Fruit fly (Drosophila melanogaster): ENCODE results near the gene CG31301.
A peak's percentile ranks its signal among the peaks of the same experiment; 100 is the strongest.

CG31301 gene

DNA sequence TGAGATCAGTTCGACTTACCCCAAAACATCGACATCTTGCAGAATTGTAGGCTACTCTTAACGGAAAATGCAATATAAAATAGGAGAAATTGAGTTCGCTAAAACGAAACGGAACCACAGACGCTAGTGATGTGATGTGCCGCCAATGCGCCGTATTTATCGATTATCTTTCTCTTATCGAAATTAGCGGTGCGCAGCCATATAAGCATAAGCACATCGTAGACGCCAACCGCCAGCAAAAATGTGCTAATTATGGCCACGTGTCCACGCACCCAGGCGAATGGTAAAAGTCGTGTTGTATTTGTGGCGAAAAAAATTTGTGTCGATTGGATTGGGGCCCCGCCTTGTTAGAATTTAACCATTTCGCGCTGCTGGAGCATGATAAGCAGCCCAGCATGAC, 13.0 kb upstream of the CG31301 start, which contains the start of the genes Fkbp39 and Cyfip (continued):
- peak; percentile 7 for TF ChIP-seq CG7556 (GFP tag; optimal IDR thresholded peaks at IDR 0.05)
- no peak for TF ChIP-seq CG1832 (GFP tag; optimal IDR thresholded peaks at IDR 0.05)
- TF ChIP-seq CG8478 (optimal IDR thresholded peaks at IDR 0.05) = no peak
- no peak for TF ChIP-seq ara (GFP tag; IDR thresholded peaks at IDR 0.05)
- TF ChIP-seq CG12299 (tag; optimal IDR thresholded peaks at IDR 0.05) = no peak
- TF ChIP-seq CG16779 (GFP tag; IDR thresholded peaks at IDR 0.05) = no peak
- no peak for TF ChIP-seq CG9215 (GFP tag; IDR thresholded peaks at IDR 0.05)
- TF ChIP-seq CG4328 (GFP tag; optimal IDR thresholded peaks at IDR 0.05) = no peak
- no peak for TF ChIP-seq CG10209 (GFP tag; optimal IDR thresholded peaks at IDR 0.05)
- no peak for TF ChIP-seq CG33557 (GFP tag; optimal IDR thresholded peaks at IDR 0.05)
- no peak for TF ChIP-seq hth (optimal IDR thresholded peaks at IDR 0.05)
- TF ChIP-seq her (GFP tag; optimal IDR thresholded peaks at IDR 0.05) = peak; percentile 71
- no peak for TF ChIP-seq fd3F (GFP tag; optimal IDR thresholded peaks at IDR 0.05)
- peak; percentile 80 for TF ChIP-seq HLH4C (GFP tag; IDR thresholded peaks at IDR 0.05; ENCODE audit: partially characterized antibody)
- no peak for TF ChIP-seq BtbVII (GFP tag; optimal IDR thresholded peaks at IDR 0.05)
- TF ChIP-seq HHEX (GFP tag; optimal IDR thresholded peaks at IDR 0.05) = no peak
- TF ChIP-seq Hey (tag; optimal IDR thresholded peaks at IDR 0.05) = no peak
- peak; percentile 34 for TF ChIP-seq CTCF (GFP tag; optimal IDR thresholded peaks at IDR 0.05)
- no peak for TF ChIP-seq Lim3 (GFP tag; IDR thresholded peaks at IDR 0.05)
- TF ChIP-seq CG7963 (GFP tag; IDR thresholded peaks at IDR 0.05; ENCODE audit: partially characterized antibody) = peak; percentile 59; the same call in 2 of the 3 replicates
- TF ChIP-seq CG1603 (tag; optimal IDR thresholded peaks at IDR 0.05) = peak; percentile 93
- peak; percentile 96 for TF ChIP-seq ewg (GFP tag; optimal IDR thresholded peaks at IDR 0.05)
- TF ChIP-seq BEAF-32 (GFP tag; optimal IDR thresholded peaks at IDR 0.05) = peak; percentile 82
- no peak for TF ChIP-seq Nf-YC (tag; optimal IDR thresholded peaks at IDR 0.05)
- TF ChIP-seq B-H1 (GFP tag; IDR thresholded peaks at IDR 0.05) = no peak
- TF ChIP-seq Poxn (GFP tag; IDR thresholded peaks at IDR 0.05) = no peak
- no peak for TF ChIP-seq Hand (GFP tag; optimal IDR thresholded peaks at IDR 0.05)
- no peak for TF ChIP-seq so (GFP tag; IDR thresholded peaks at IDR 0.05)
- TF ChIP-seq ken (GFP tag; IDR thresholded peaks at IDR 0.05) = peak; percentile 66; the same call in 2 of the 3 replicates
- TF ChIP-seq CG2202 (tag; optimal IDR thresholded peaks at IDR 0.05) = peak; percentile 18
- TF ChIP-seq CG17328 (GFP tag; IDR thresholded peaks at IDR 0.05) = peak; percentile 24; the same call in 1 of the 2 replicates
- TF ChIP-seq chm (GFP tag; IDR thresholded peaks at IDR 0.05) = no peak
- TF ChIP-seq CG15073 (GFP tag; optimal IDR thresholded peaks at IDR 0.05) = no peak
- TF ChIP-seq wdn (GFP tag; IDR thresholded peaks at IDR 0.05) = no peak
- TF ChIP-seq nau (GFP tag; optimal IDR thresholded peaks at IDR 0.05) = no peak
- peak; percentile 39; the same call in 1 of the 2 replicates for TF ChIP-seq nerfin-2 (GFP tag; IDR thresholded peaks at IDR 0.05; ENCODE audit: partially characterized antibody)
- no peak for TF ChIP-seq ab (GFP tag; optimal IDR thresholded peaks at IDR 0.05)
- TF ChIP-seq Mes4 (GFP tag; optimal IDR thresholded peaks at IDR 0.05) = peak; percentile 52
- TF ChIP-seq p53 (GFP tag; optimal IDR thresholded peaks at IDR 0.05) = peak; percentile 62
- TF ChIP-seq CG12155 (GFP tag; optimal IDR thresholded peaks at IDR 0.05) = peak; percentile 55
- TF ChIP-seq CG31224 (GFP tag; IDR thresholded peaks at IDR 0.05) = no peak
- TF ChIP-seq eyg (GFP tag; optimal IDR thresholded peaks at IDR 0.05) = no peak
- TF ChIP-seq gt (GFP tag; IDR thresholded peaks at IDR 0.05) = no peak
- peak; percentile 75 for TF ChIP-seq bbx (GFP tag; IDR thresholded peaks at IDR 0.05; ENCODE audit: partially characterized antibody)
- TF ChIP-seq usp (GFP tag; optimal IDR thresholded peaks at IDR 0.05) = no peak
- TF ChIP-seq CG13894 (tag; optimal IDR thresholded peaks at IDR 0.05) = no peak
- TF ChIP-seq Tbp (GFP tag; optimal IDR thresholded peaks at IDR 0.05) = no peak
- no peak for TF ChIP-seq tap (tag; optimal IDR thresholded peaks at IDR 0.05)
- no peak for TF ChIP-seq CG14441 (GFP tag; IDR thresholded peaks at IDR 0.05)
- TF ChIP-seq kah (GFP tag; optimal IDR thresholded peaks at IDR 0.05) = peak; percentile 35
- TF ChIP-seq H2.0 (GFP tag; IDR thresholded peaks at IDR 0.05) = no peak
- TF ChIP-seq Bdp1 (GFP tag; optimal IDR thresholded peaks at IDR 0.05) = peak; percentile 19
- TF ChIP-seq CG18619 (GFP tag; optimal IDR thresholded peaks at IDR 0.05) = peak; percentile 45
